Fruit fly (Drosophila melanogaster) whole organism: ENCODE data around the gene PolG2.

Source experiments
- CG8478 ChIP-seq: fragments of >200 bp; optimal IDR thresholded peaks from 2 replicates; lab custom pipeline; 2018; ENCODE audit warnings: inconsistent platforms
- EcR ChIP-seq, 2 experiments: fragments of >200 bp; optimal IDR thresholded peaks; 2 replicates each; lab custom pipeline; 2017; ENCODE audit warnings: missing biosample characterization in 2 of 2, missing genetic modification characterization in 2 of 2, missing genetic modification reagents in 2 of 2
- psq ChIP-seq: fragments of >200 bp; optimal IDR thresholded peaks from 2 replicates; lab custom pipeline; 2017

DNA sequence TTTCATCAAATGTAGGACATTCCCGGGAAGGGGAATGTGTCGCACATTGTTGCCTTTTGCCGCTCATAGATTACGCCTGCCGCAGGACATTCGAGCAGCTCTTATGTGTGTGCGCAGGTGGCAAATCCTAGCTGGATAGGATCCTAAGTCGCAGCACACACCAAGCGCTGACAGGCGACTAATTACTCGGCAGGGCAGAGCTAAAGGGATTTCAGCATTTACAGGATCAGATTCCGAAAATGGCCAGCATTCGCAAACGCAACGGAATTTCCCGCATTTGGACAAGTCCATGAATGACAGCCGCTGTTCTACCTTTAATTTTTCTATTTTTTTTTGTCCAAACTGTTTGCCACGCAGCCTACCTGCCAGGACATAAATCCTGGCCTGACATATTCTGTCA is 34.7 kb upstream of the PolG2 start:
- no peak for TF ChIP-seq EcR (GFP tag; optimal IDR thresholded peaks at IDR 0.05; lab: Kevin White, UChicago)
- TF ChIP-seq CG8478 (lab: Kevin White, UChicago) = no peak
- TF ChIP-seq psq = no peak
